Worm (Caenorhabditis elegans) whole organism, late embryonic: ENCODE data around the gene C48B4.10.

Source experiments
- C08G9.2 ChIP-seq: sonication (generic microtip); optimal IDR thresholded peaks from 2 replicates; lab custom pipeline; 2016; ENCODE audit warnings: mild to moderate bottlenecking, missing genetic modification characterization, moderate library complexity, missing compliant biosample characterization
- Y22D7AL.16 ChIP-seq: sonication (generic microtip); optimal IDR thresholded peaks from 2 replicates; lab custom pipeline; 2016; ENCODE audit warnings: missing genetic modification characterization, missing compliant biosample characterization
- ahr-1 ChIP-seq: sonication (generic microtip); optimal IDR thresholded peaks from 2 replicates; lab custom pipeline; 2016; ENCODE audit warnings: missing genetic modification characterization, missing compliant biosample characterization
- ama-1 ChIP-seq: fragments of 150-350 bp; optimal IDR thresholded peaks from 2 replicates; lab custom pipeline; 2014
- ceh-14 ChIP-seq: sonication (generic microtip); optimal IDR thresholded peaks from 2 replicates; lab custom pipeline; 2016; ENCODE audit warnings: missing genotype, missing genetic modification characterization, missing compliant biosample characterization
- ceh-18 ChIP-seq: sonication (generic microtip); optimal IDR thresholded peaks from 2 replicates; lab custom pipeline; 2016; ENCODE audit warnings: missing genetic modification characterization, missing compliant biosample characterization
- ceh-19 ChIP-seq: fragments of 200-800 bp; sonication (Bioruptor generic); optimal IDR thresholded peaks from 2 replicates; lab custom pipeline; 2018; ENCODE audit warnings: mild to moderate bottlenecking, missing genetic modification characterization, missing compliant biosample characterization
- ceh-2 ChIP-seq: sonication (generic microtip); optimal IDR thresholded peaks from 2 replicates; lab custom pipeline; 2016; ENCODE audit warnings: missing genotype, missing genetic modification characterization, missing compliant biosample characterization
- ceh-22 ChIP-seq: sonication (generic microtip); optimal IDR thresholded peaks from 2 replicates; lab custom pipeline; 2017; ENCODE audit warnings: missing biosample characterization, missing genetic modification characterization
- ceh-30 ChIP-seq: fragments of 150-350 bp; optimal IDR thresholded peaks from 2 replicates; lab custom pipeline; 2014; ENCODE audit warnings: missing biosample characterization, missing genetic modification characterization
- ceh-34 ChIP-seq: sonication (generic microtip); optimal IDR thresholded peaks from 2 replicates; lab custom pipeline; 2016; ENCODE audit warnings: mild to moderate bottlenecking, missing genetic modification characterization, missing compliant biosample characterization
- ceh-45 ChIP-seq: fragments of 200-800 bp; sonication (Bioruptor generic); IDR thresholded peaks from 2 replicates; pipeline ENCODE4 v1.3.6; 2022; ENCODE audit warnings: missing genetic modification reagents, missing genetic modification characterization, missing compliant biosample characterization
- ceh-48 ChIP-seq: sonication (generic microtip); optimal IDR thresholded peaks from 2 replicates; lab custom pipeline; 2016; ENCODE audit warnings: missing genetic modification characterization, inconsistent platforms, missing compliant biosample characterization
- ceh-6 ChIP-seq: fragments of 200-800 bp; sonication (Bioruptor generic); optimal IDR thresholded peaks from 2 replicates; lab custom pipeline; 2018; ENCODE audit warnings: mild to moderate bottlenecking, missing genetic modification characterization, missing compliant biosample characterization
- che-1 ChIP-seq: sonication (generic microtip); optimal IDR thresholded peaks from 2 replicates; lab custom pipeline; 2016; ENCODE audit warnings: mild to moderate bottlenecking, missing genetic modification characterization, missing compliant biosample characterization
- dmd-4 ChIP-seq: sonication (generic microtip); optimal IDR thresholded peaks from 2 replicates; lab custom pipeline; 2016; ENCODE audit warnings: borderline replicate concordance, missing genetic modification characterization, missing compliant biosample characterization
- dve-1 ChIP-seq: sonication (generic microtip); optimal IDR thresholded peaks from 2 replicates; lab custom pipeline; 2017; ENCODE audit warnings: antibody characterized with exemption, mild to moderate bottlenecking, missing genetic modification characterization, missing compliant biosample characterization
- elt-2 ChIP-seq: sonication (generic microtip); optimal IDR thresholded peaks from 2 replicates; lab custom pipeline; 2016; ENCODE audit warnings: missing genetic modification reagents, missing genetic modification characterization, missing compliant biosample characterization
- elt-4 ChIP-seq: sonication (generic microtip); optimal IDR thresholded peaks from 2 replicates; lab custom pipeline; 2016; ENCODE audit warnings: missing genetic modification characterization, missing compliant biosample characterization
- ets-4 ChIP-seq: sonication (generic microtip); optimal IDR thresholded peaks from 2 replicates; lab custom pipeline; 2016; ENCODE audit warnings: missing genetic modification characterization, missing compliant biosample characterization
- fax-1 ChIP-seq: sonication (generic microtip); optimal IDR thresholded peaks from 2 replicates; lab custom pipeline; 2016; ENCODE audit warnings: missing genotype, missing genetic modification characterization, missing compliant biosample characterization
- fkh-6 ChIP-seq: sonication (generic microtip); optimal IDR thresholded peaks from 2 replicates; lab custom pipeline; 2016; ENCODE audit warnings: missing genetic modification characterization, missing compliant biosample characterization
- hlh-13 ChIP-seq: fragments of 200-800 bp; sonication (Bioruptor generic); optimal IDR thresholded peaks from 2 replicates; lab custom pipeline; 2018; ENCODE audit warnings: mild to moderate bottlenecking, missing genetic modification characterization, missing compliant biosample characterization
- hlh-30 ChIP-seq: sonication (generic microtip); optimal IDR thresholded peaks from 2 replicates; lab custom pipeline; 2017; ENCODE audit warnings: antibody characterized with exemption, missing genetic modification characterization, missing compliant biosample characterization; ENCODE audit not compliant: insufficient read depth
- hlh-6 ChIP-seq: sonication (generic microtip); optimal IDR thresholded peaks from 2 replicates; lab custom pipeline; 2016; ENCODE audit warnings: missing genotype, missing genetic modification characterization, missing compliant biosample characterization
- lim-6 ChIP-seq: sonication (generic microtip); optimal IDR thresholded peaks from 2 replicates; lab custom pipeline; 2016; ENCODE audit warnings: missing genetic modification characterization, missing compliant biosample characterization
- lin-11 ChIP-seq: fragments of 200-800 bp; sonication (Bioruptor generic); optimal IDR thresholded peaks from 2 replicates; lab custom pipeline; 2018; ENCODE audit warnings: mild to moderate bottlenecking, missing genetic modification characterization, missing compliant biosample characterization
- nfya-1 ChIP-seq: sonication (generic microtip); optimal IDR thresholded peaks from 2 replicates; lab custom pipeline; 2017; ENCODE audit warnings: missing genetic modification characterization, mild to moderate bottlenecking, missing compliant biosample characterization, antibody characterized with exemption, moderate library complexity
- nhr-11 ChIP-seq: fragments of 150-350 bp; optimal IDR thresholded peaks from 2 replicates; lab custom pipeline; 2014; ENCODE audit warnings: missing biosample characterization, missing genetic modification characterization
- nhr-232 ChIP-seq: sonication (generic microtip); optimal IDR thresholded peaks from 2 replicates; lab custom pipeline; 2016; ENCODE audit warnings: missing genetic modification characterization, missing compliant biosample characterization
- npax-4 ChIP-seq: sonication (generic microtip); optimal IDR thresholded peaks from 2 replicates; lab custom pipeline; 2016; ENCODE audit warnings: missing genetic modification characterization, missing compliant biosample characterization
- odd-2 ChIP-seq: sonication (generic microtip); optimal IDR thresholded peaks from 2 replicates; lab custom pipeline; 2017; ENCODE audit warnings: antibody characterized with exemption, mild to moderate bottlenecking, missing genetic modification characterization, missing compliant biosample characterization
- pag-3 ChIP-seq: sonication (generic microtip); optimal IDR thresholded peaks from 2 replicates; lab custom pipeline; 2016; ENCODE audit warnings: missing compliant biosample characterization, missing genetic modification characterization, borderline replicate concordance
- pat-9 ChIP-seq: fragments of 200-800 bp; sonication (Bioruptor generic); optimal IDR thresholded peaks from 2 replicates; lab custom pipeline; 2018; ENCODE audit warnings: mild to moderate bottlenecking, missing genetic modification characterization, moderate library complexity, missing compliant biosample characterization
- ref-2 ChIP-seq: sonication (generic microtip); optimal IDR thresholded peaks from 2 replicates; lab custom pipeline; 2016; ENCODE audit warnings: missing genetic modification characterization, missing compliant biosample characterization
- sdc-2 ChIP-seq: sonication (generic microtip); optimal IDR thresholded peaks from 2 replicates; lab custom pipeline; 2016; ENCODE audit warnings: missing genotype, missing genetic modification characterization, missing compliant biosample characterization
- sox-2 ChIP-seq: fragments of 200-800 bp; sonication (Bioruptor generic); IDR thresholded peaks from 2 replicates; pipeline ENCODE4 v1.3.6; 2022; ENCODE audit warnings: missing genetic modification reagents, missing genetic modification characterization, missing compliant biosample characterization
- unc-3 ChIP-seq, 2 experiments: fragments of 200-800 bp in 1 of 2; sonication (Bioruptor generic) in 1 of 2; sonication (generic microtip) in 1 of 2; conservative IDR thresholded peaks in 1 of 2; optimal IDR thresholded peaks in 1 of 2; 2 replicates each; pipeline versions ENCODE4 v1.3.6 to Lab custom; 2016 to 2022; ENCODE audit warnings: missing compliant biosample characterization in 2 of 2, missing genetic modification characterization in 2 of 2, missing genetic modification reagents in 1 of 2
- unc-42 ChIP-seq: sonication (generic microtip); optimal IDR thresholded peaks from 2 replicates; lab custom pipeline; 2016; ENCODE audit warnings: missing genotype, missing genetic modification characterization, missing compliant biosample characterization
- unc-55 ChIP-seq: sonication (generic microtip); optimal IDR thresholded peaks from 2 replicates; lab custom pipeline; 2017; ENCODE audit warnings: missing biosample characterization, missing genetic modification reagents, missing genetic modification characterization
- ztf-16 ChIP-seq: sonication (generic microtip); optimal IDR thresholded peaks from 2 replicates; lab custom pipeline; 2017; ENCODE audit warnings: missing genetic modification characterization, missing compliant biosample characterization

C48B4.10 gene

DNA sequence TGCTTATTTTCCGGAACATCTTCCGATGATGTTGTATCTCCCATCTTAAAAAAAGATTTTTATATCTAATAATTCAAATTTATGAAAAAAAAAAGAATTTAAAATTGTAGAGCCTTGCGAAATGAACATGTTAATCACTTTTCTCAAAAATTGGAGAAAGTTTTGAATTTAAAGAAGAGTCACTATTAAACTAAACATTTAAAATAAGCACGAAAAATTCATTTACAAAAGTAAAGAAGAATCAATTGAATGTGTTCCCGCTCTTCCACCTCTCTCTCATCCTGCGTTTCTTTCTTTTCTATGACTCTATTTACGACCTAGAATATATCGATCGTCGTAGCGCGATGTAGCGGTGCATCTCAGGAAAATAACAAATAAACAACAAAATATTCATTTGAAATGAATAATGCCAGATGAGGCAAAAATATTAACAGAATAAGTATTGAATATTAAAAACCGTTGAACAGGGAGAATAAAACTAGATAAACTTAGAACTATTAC, 25.6 kb downstream of the C48B4.10 start, which contains the start of gene ZK1098.3:
ZK1098.3 (minus strand) TSS at position 51 of the 501 bp plus-strand sequence.
- TF ChIP-seq elt-4 (tag; lab: Kevin White, UChicago): no peak
- no peak for TF ChIP-seq ceh-18
- TF ChIP-seq ceh-48 (tag; lab: Kevin White, UChicago): peak; percentile 84
- TF ChIP-seq npax-4 (tag; lab: Kevin White, UChicago): no peak
- TF ChIP-seq ets-4 (tag; lab: Kevin White, UChicago): no peak
- no peak for TF ChIP-seq ceh-14 (tag; lab: Kevin White, UChicago)
- peak; percentile 2 for TF ChIP-seq unc-55 (GFP tag; lab: Kevin White, UChicago)

DNA sequence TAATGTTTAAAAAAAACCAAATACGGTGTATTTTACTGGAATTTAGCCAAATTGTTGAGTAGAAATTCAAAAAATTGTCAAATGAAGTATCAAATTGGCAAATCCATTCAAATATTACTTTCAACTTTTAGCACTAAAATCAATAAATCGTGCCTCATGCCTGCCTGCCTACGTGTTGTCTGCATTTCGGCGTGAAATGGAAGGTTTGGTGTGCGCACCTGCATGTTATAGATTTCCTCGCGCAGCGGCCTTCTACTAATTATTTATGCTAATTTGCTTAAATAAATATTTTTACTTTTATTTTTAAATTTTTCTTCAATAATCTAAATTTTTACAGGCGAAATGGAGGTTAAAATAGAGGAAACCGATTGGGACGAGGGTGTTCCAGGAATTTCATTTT, 35.5 kb downstream of the C48B4.10 start, which contains the start of gene ZK1098.2:
ZK1098.2 (plus strand) TSS at position 336 of the 400 bp plus-strand sequence.
- no peak for TF ChIP-seq ceh-2
- TF ChIP-seq lim-6: no peak
- peak; percentile 76 for TF ChIP-seq ceh-48 (tag; lab: Kevin White, UChicago)
- TF ChIP-seq nhr-11 (tag; lab: Kevin White, UChicago): no peak

ce11 chrIII:9526851-9527250, 37.5 kb downstream of the C48B4.10 start, which contains the start of gene ZK1098.6:
Gene ZK1098.6, plus strand, starts transcription at chrIII:9527151.
- no peak for TF ChIP-seq ref-2

DNA sequence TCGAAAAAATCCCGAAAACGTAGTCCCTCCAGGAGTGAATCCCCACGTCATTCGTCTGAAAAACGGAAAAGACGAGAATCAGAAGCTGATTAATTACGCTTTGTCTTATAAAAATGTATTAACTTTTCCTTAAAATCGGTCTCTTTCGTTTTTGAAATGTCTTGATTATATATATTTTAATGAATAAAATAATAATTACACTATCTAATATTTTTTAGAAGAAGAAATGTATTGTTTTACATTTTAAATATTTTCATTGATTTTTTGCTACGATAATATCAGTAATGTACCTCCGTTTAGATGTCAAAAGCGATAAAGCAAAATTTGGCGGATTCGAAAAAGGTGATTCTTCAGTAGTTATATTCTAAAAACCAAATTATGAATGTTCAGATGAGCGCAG, 39.1 kb downstream of the C48B4.10 start, which contains the start of gene trpp-3:
trpp-3 (plus strand) TSS at position 301 of the 400 bp plus-strand sequence.
- TF ChIP-seq pat-9 (no peak), ztf-16 (no peak), ceh-45 (GFP tag; lab: Robert Waterston, UW) (no peak), dve-1 (tag; lab: Kevin White, UChicago) (no peak), nfya-1 (tag; lab: Kevin White, UChicago) (no peak), hlh-6 (no peak), ceh-19 (GFP tag; lab: Kevin White, UChicago) (no peak), ahr-1 (tag; lab: Kevin White, UChicago) (no peak)

DNA sequence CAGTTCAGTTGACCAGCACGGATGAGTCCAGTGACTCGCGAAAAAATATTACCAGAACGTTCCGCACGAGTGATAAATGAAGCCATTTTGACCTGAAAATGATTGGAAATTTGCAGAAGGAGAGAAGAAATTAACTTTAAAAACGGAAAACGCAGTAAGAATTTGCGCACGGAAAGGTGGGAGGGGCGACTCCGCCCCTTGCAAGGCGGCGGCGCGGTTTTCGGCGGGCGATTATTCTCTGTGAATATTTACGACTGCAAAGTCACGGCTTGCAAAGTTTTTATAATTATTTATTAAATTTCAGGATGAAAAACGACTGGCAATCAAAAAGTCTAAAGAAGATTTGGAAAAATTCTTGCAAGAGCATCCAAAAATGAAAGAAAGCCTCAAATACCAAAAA, 40.7 kb downstream of the C48B4.10 start, which contains the start of gene mrps-23:
mrps-23 (minus strand) TSS at position 92 of the 400 bp plus-strand sequence.
- TF ChIP-seq npax-4 (tag; lab: Kevin White, UChicago) (no peak), sdc-2 (tag; lab: Kevin White, UChicago) (no peak), elt-2 (no peak), ama-1 (lab: Kevin White, UChicago) (no peak), unc-42 (peak; percentile 6), ztf-16 (no peak), pag-3 (tag; lab: Kevin White, UChicago) (no peak), hlh-13 (GFP tag; lab: Kevin White, UChicago) (no peak), ceh-18 (peak; percentile 16), nfya-1 (tag; lab: Kevin White, UChicago) (peak; percentile 11), dmd-4 (tag; lab: Kevin White, UChicago) (no peak)

- TF ChIP-seq ceh-18 (peak; percentile 67), nfya-1 (tag; lab: Kevin White, UChicago) (peak; percentile 73), unc-3 (GFP tag; conservative IDR thresholded peaks at IDR 0.05; lab: Robert Waterston, UW) (no peak), unc-3 (tag; optimal IDR thresholded peaks at IDR 0.05; lab: Kevin White, UChicago) (no peak), fkh-6 (no peak), fax-1 (tag; lab: Kevin White, UChicago) (no peak), ceh-22 (tag; lab: Kevin White, UChicago) (no peak), odd-2 (tag; lab: Kevin White, UChicago) (no peak), hlh-30 (peak; percentile 17), ceh-30 (tag; lab: Kevin White, UChicago) (no peak), ceh-6 (no peak), lin-11 (no peak), nhr-232 (tag; lab: Kevin White, UChicago) (no peak), ceh-48 (tag; lab: Kevin White, UChicago) (peak; percentile 35), Y22D7AL.16 (tag; lab: Kevin White, UChicago) (no peak), che-1 (no peak), C08G9.2 (tag; lab: Kevin White, UChicago) (no peak), hlh-6 (no peak), elt-4 (tag; lab: Kevin White, UChicago) (no peak), sox-2 (GFP tag; lab: Robert Waterston, UW) (no peak), ceh-34 (tag; lab: Kevin White, UChicago) (peak; percentile 5)
Measured at ce11 chrIII:9521410-9522090, 42.8 kb downstream of the C48B4.10 start, which contains the start of the genes clu-1 and prp-40. Gene clu-1, minus strand, starts transcription at chrIII:9521460. Gene prp-40, plus strand, starts transcription at chrIII:9522075.
